Worm (Caenorhabditis elegans) whole organism, L4 larva: ENCODE results near the gene K09A9.6.

ENCODE experiments used
- lin-39 ChIP-seq: fragments of 150-350 bp; optimal IDR thresholded peaks from 2 replicates; lab custom pipeline; 2014; ENCODE audit warnings: missing biosample characterization, missing genetic modification reagents, missing genetic modification characterization
- nhr-28 ChIP-seq: fragments of 150-350 bp; optimal IDR thresholded peaks from 2 replicates; lab custom pipeline; 2014; ENCODE audit warnings: missing biosample characterization, missing genetic modification characterization
- sdz-12 ChIP-seq: fragments of 200-800 bp; sonication (Bioruptor generic); optimal IDR thresholded peaks from 2 replicates; lab custom pipeline; 2018; ENCODE audit warnings: mild to moderate bottlenecking, missing genetic modification characterization, missing compliant biosample characterization
- spr-3 ChIP-seq: fragments of 200-800 bp; sonication (Bioruptor generic); optimal IDR thresholded peaks from 2 replicates; lab custom pipeline; 2018; ENCODE audit warnings: mild to moderate bottlenecking, missing genetic modification characterization, missing compliant biosample characterization

DNA sequence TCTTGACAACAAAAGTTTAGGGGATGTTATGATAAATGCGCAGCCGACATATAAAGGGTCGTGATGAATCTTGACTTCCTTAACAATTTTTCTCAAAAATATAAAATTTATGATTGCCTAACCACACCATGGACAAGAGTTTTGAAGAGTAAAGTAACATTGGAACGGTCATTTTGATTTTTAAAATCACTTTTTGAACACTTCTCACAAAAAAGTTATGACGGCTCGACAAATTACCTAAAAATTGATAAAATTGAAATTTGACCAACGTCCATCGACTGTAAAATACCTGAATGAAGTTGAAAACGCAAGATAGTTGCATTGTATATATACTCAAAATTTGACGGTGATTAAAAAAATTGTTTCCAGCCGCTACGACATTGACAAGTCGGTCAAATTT is 51.9 kb downstream of the K09A9.6 start:
- TF ChIP-seq sdz-12, result no peak
- no peak for TF ChIP-seq nhr-28 (tag; lab: Kevin White, UChicago)
- no peak for TF ChIP-seq lin-39
- no peak for TF ChIP-seq spr-3 (GFP tag; lab: Kevin White, UChicago)
